Worm (Caenorhabditis elegans) whole organism, L1 larva: Measurements from ENCODE around the gene sra-2.
A peak's percentile ranks its signal among the peaks of the same experiment; 100 is the strongest.

Source experiments
- C16A3.4 ChIP-seq: fragments of 150-350 bp; optimal IDR thresholded peaks from 2 replicates; lab custom pipeline; 2014; ENCODE audit warnings: missing biosample characterization, missing genetic modification characterization
- C34B4.2 ChIP-seq: sonication (generic microtip); optimal IDR thresholded peaks from 2 replicates; lab custom pipeline; 2017; ENCODE audit warnings: mild to moderate bottlenecking, missing genetic modification characterization, missing compliant biosample characterization
- Y116A8C.19 ChIP-seq: sonication (generic microtip); optimal IDR thresholded peaks from 2 replicates; lab custom pipeline; 2016; ENCODE audit warnings: missing compliant biosample characterization, missing genetic modification characterization, borderline replicate concordance
- aha-1 ChIP-seq: fragments of 150-350 bp; optimal IDR thresholded peaks from 2 replicates; lab custom pipeline; 2014; ENCODE audit warnings: missing biosample characterization, missing genetic modification characterization
- aly-2 ChIP-seq: fragments of 150-350 bp; optimal IDR thresholded peaks from 2 replicates; lab custom pipeline; 2014; ENCODE audit warnings: missing biosample characterization, missing genetic modification characterization
- blmp-1 ChIP-seq: fragments of 150-350 bp; optimal IDR thresholded peaks from 2 replicates; lab custom pipeline; 2014; ENCODE audit warnings: missing biosample characterization, missing genetic modification characterization
- ceh-63 ChIP-seq: fragments of 200-800 bp; sonication (Bioruptor generic); optimal IDR thresholded peaks from 2 replicates; lab custom pipeline; 2018; ENCODE audit warnings: mild to moderate bottlenecking, missing genetic modification characterization, missing compliant biosample characterization
- ceh-8 ChIP-seq: fragments of 200-800 bp; sonication (Bioruptor generic); optimal IDR thresholded peaks from 2 replicates; lab custom pipeline; 2018; ENCODE audit warnings: mild to moderate bottlenecking, missing genetic modification characterization, moderate library complexity, missing compliant biosample characterization
- ceh-82 ChIP-seq, 3 experiments: fragments of 150-350 bp in 1 of 3; sonication (generic microtip) in 2 of 3; optimal IDR thresholded peaks; 2 replicates each; lab custom pipeline; 2014 to 2017; ENCODE audit warnings: missing biosample characterization in 3 of 3, missing genetic modification characterization in 3 of 3
- ceh-88 ChIP-seq: fragments of 200-800 bp; sonication (Bioruptor generic); IDR thresholded peaks from 2 replicates; pipeline ENCODE4 v1.3.6; 2022; ENCODE audit warnings: missing genetic modification characterization, missing compliant biosample characterization
- ceh-90 ChIP-seq: sonication (generic microtip); optimal IDR thresholded peaks from 2 replicates; lab custom pipeline; 2016; ENCODE audit warnings: missing genetic modification characterization, missing compliant biosample characterization
- dpl-1 ChIP-seq, 3 experiments: fragments of 150-350 bp in 2 of 3; sonication (generic microtip) in 1 of 3; optimal IDR thresholded peaks; 2 replicates each; lab custom pipeline; 2014 to 2017; ENCODE audit warnings: missing biosample characterization in 3 of 3, missing genetic modification characterization in 3 of 3, missing genetic modification reagents in 3 of 3
- dsc-1 ChIP-seq: sonication (generic microtip); optimal IDR thresholded peaks from 2 replicates; lab custom pipeline; 2016; ENCODE audit warnings: mild to moderate bottlenecking, missing genetic modification characterization, missing compliant biosample characterization
- efl-1 ChIP-seq, 4 experiments: fragments of 150-350 bp; optimal IDR thresholded peaks in 3 of 4; peaks in 1 of 4; 1 replicate in 1 of 4; 2 replicates in 3 of 4; lab custom pipeline; 2014; ENCODE audit warnings: missing biosample characterization in 2 of 4, missing genetic modification characterization in 2 of 4, missing genetic modification reagents in 2 of 4
- elt-2 ChIP-seq: sonication (generic microtip); optimal IDR thresholded peaks from 2 replicates; lab custom pipeline; 2016; ENCODE audit warnings: missing genetic modification characterization, mild to moderate bottlenecking, inconsistent platforms, missing compliant biosample characterization, missing genetic modification reagents
- elt-3 ChIP-seq, 6 experiments: fragments of 150-350 bp in 1 of 6; sonication (generic microtip); optimal IDR thresholded peaks; 2 replicates each; lab custom pipeline; 2017 to 2018; ENCODE audit warnings: missing biosample characterization in 6 of 6, missing genetic modification characterization in 6 of 6, inconsistent platforms in 1 of 6
- fkh-10 ChIP-seq: sonication (generic microtip); optimal IDR thresholded peaks from 2 replicates; lab custom pipeline; 2017; ENCODE audit warnings: missing biosample characterization, missing genetic modification reagents, missing genetic modification characterization
- fkh-8 ChIP-seq: sonication (generic microtip); optimal IDR thresholded peaks from 2 replicates; lab custom pipeline; 2016; ENCODE audit warnings: mild to moderate bottlenecking, missing genetic modification characterization, missing compliant biosample characterization
- grh-1 ChIP-seq: fragments of 200-800 bp; sonication (Bioruptor generic); IDR thresholded peaks from 2 replicates; pipeline ENCODE4 v1.3.6; 2022; ENCODE audit warnings: missing genetic modification reagents, missing genetic modification characterization, missing compliant biosample characterization
- hpl-2 ChIP-seq: fragments of 150-350 bp; optimal IDR thresholded peaks from 2 replicates; lab custom pipeline; 2014; ENCODE audit warnings: missing biosample characterization, missing genetic modification reagents, missing genetic modification characterization
- lin-14 ChIP-seq: fragments of 200-800 bp; sonication (Bioruptor generic); optimal IDR thresholded peaks from 2 replicates; lab custom pipeline; 2018; ENCODE audit warnings: mild to moderate bottlenecking, missing genetic modification characterization, moderate library complexity, missing compliant biosample characterization
- lin-35 ChIP-seq, 2 experiments: fragments of 150-350 bp; optimal IDR thresholded peaks; 2 replicates each; lab custom pipeline; 2014; ENCODE audit warnings: missing biosample characterization in 2 of 2, missing genetic modification characterization in 2 of 2, missing genetic modification reagents in 2 of 2
- lsy-2 ChIP-seq, 2 experiments: fragments of 150-350 bp; optimal IDR thresholded peaks; 2 replicates each; lab custom pipeline; 2014; ENCODE audit warnings: missing biosample characterization in 2 of 2, missing genetic modification characterization in 2 of 2
- mab-9 ChIP-seq: fragments of 200-800 bp; sonication (Bioruptor generic); IDR thresholded peaks from 2 replicates; pipeline ENCODE4 v1.3.6; 2022; ENCODE audit warnings: missing genetic modification reagents, missing genetic modification characterization, missing compliant biosample characterization
- mdl-1 ChIP-seq, 2 experiments: fragments of 150-350 bp; optimal IDR thresholded peaks; 2 replicates each; lab custom pipeline; 2014 to 2017; ENCODE audit warnings: missing biosample characterization in 2 of 2, missing genetic modification characterization in 2 of 2, inconsistent platforms in 1 of 2
- mep-1 ChIP-seq: fragments of 150-350 bp; optimal IDR thresholded peaks from 2 replicates; lab custom pipeline; 2014; ENCODE audit warnings: missing biosample characterization, missing genetic modification characterization
- nhr-11 ChIP-seq: fragments of 150-350 bp; optimal IDR thresholded peaks from 2 replicates; lab custom pipeline; 2014; ENCODE audit warnings: missing biosample characterization, missing genetic modification characterization
- nhr-20 ChIP-seq: sonication (generic microtip); optimal IDR thresholded peaks from 2 replicates; lab custom pipeline; 2016; ENCODE audit warnings: mild to moderate bottlenecking, missing genetic modification characterization, missing compliant biosample characterization
- nhr-28 ChIP-seq: fragments of 150-350 bp; optimal IDR thresholded peaks from 2 replicates; lab custom pipeline; 2014; ENCODE audit warnings: missing biosample characterization, missing genetic modification characterization
- nhr-71 ChIP-seq: sonication (generic microtip); optimal IDR thresholded peaks from 2 replicates; lab custom pipeline; 2016; ENCODE audit warnings: mild to moderate bottlenecking, missing genetic modification characterization, moderate library complexity, missing compliant biosample characterization
- nhr-76 ChIP-seq: sonication (generic microtip); optimal IDR thresholded peaks from 2 replicates; lab custom pipeline; 2017; ENCODE audit warnings: missing biosample characterization, missing genetic modification characterization
- nhr-77 ChIP-seq: fragments of 150-350 bp; optimal IDR thresholded peaks from 2 replicates; lab custom pipeline; 2014; ENCODE audit warnings: missing biosample characterization, missing genetic modification characterization
- nhr-84 ChIP-seq: sonication (generic microtip); optimal IDR thresholded peaks from 2 replicates; lab custom pipeline; 2017; ENCODE audit warnings: missing biosample characterization, missing genetic modification characterization
- nhr-85 ChIP-seq: sonication (generic microtip); peaks from one replicate; lab custom pipeline; 2016; ENCODE audit warnings: missing genetic modification characterization, inconsistent platforms, missing compliant biosample characterization
- snpc-4 ChIP-seq: fragments of 150-350 bp; optimal IDR thresholded peaks from 2 replicates; lab custom pipeline; 2014; ENCODE audit warnings: missing biosample characterization, missing genetic modification characterization
- snu-23 ChIP-seq: sonication (generic microtip); optimal IDR thresholded peaks from 2 replicates; lab custom pipeline; 2016; ENCODE audit warnings: missing genetic modification characterization, missing compliant biosample characterization
- sox-4 ChIP-seq: sonication (generic microtip); optimal IDR thresholded peaks from 2 replicates; lab custom pipeline; 2016; ENCODE audit warnings: missing genetic modification characterization, missing compliant biosample characterization
- sptf-1 ChIP-seq: fragments of 150-350 bp; optimal IDR thresholded peaks from 2 replicates; lab custom pipeline; 2014; ENCODE audit warnings: missing biosample characterization, missing genetic modification characterization
- tbx-2 ChIP-seq: sonication (generic microtip); optimal IDR thresholded peaks from 2 replicates; lab custom pipeline; 2016; ENCODE audit warnings: missing genetic modification characterization, missing compliant biosample characterization
- xbp-1 ChIP-seq: sonication (generic microtip); optimal IDR thresholded peaks from 2 replicates; lab custom pipeline; 2016; ENCODE audit warnings: missing genetic modification characterization, missing compliant biosample characterization
- ztf-11 ChIP-seq, 2 experiments: sonication (generic microtip); optimal IDR thresholded peaks; 2 replicates each; lab custom pipeline; 2016 to 2017; ENCODE audit warnings: missing genetic modification characterization in 2 of 2, missing biosample characterization in 1 of 2, missing compliant biosample characterization in 1 of 2

The sra-2 gene

ce11 chrII:9556582-9556981, 28.0 kb downstream of the sra-2 start (continued):
- TF ChIP-seq fkh-8: no peak

- TF ChIP-seq nhr-20 (tag; lab: Kevin White, UChicago): peak; percentile 5
- TF ChIP-seq dpl-1 (GFP tag; optimal IDR thresholded peaks at IDR 0.05; lab: Kevin White, UChicago): peak in 2 of 3 experiments; percentile 5 to 44
- TF ChIP-seq aly-2 (tag; lab: Kevin White, UChicago): no peak
- peak; percentile 12 to 57 for TF ChIP-seq lsy-2 (tag; optimal IDR thresholded peaks at IDR 0.05; lab: Kevin White, UChicago)
- peak; percentile 21 for TF ChIP-seq blmp-1 (tag; lab: Kevin White, UChicago)
- peak; percentile 26 for TF ChIP-seq snu-23 (GFP tag; lab: Kevin White, UChicago)
- TF ChIP-seq lin-35 (GFP tag; optimal IDR thresholded peaks at IDR 0.05; lab: Kevin White, UChicago): peak; percentile 26 to 37
- TF ChIP-seq ceh-82 (tag; optimal IDR thresholded peaks at IDR 0.05; lab: Kevin White, UChicago): peak in 1 of 3 experiments; percentile 0
- TF ChIP-seq nhr-84 (tag; lab: Kevin White, UChicago): no peak
- TF ChIP-seq fkh-10 (GFP tag; lab: Kevin White, UChicago): no peak
- TF ChIP-seq efl-1 (optimal IDR thresholded peaks at IDR 0.05; lab: Kevin White, UChicago): peak; percentile 31 to 43
- TF ChIP-seq efl-1 (GFP tag; optimal IDR thresholded peaks at IDR 0.05 in 1 of 2; lab: Kevin White, UChicago): peak; percentile 31 to 89
- TF ChIP-seq nhr-71 (tag; lab: Kevin White, UChicago): peak; percentile 3
Measured at ce11 chrII:9557437-9558150, 29.0 kb downstream of the sra-2 start, which contains the start of gene zfp-2. zfp-2 (plus strand) TSS chrII:9557650.

ce11 chrII:9558906-9559305, 30.3 kb downstream of the sra-2 start:
- TF ChIP-seq ceh-90 (tag; lab: Kevin White, UChicago): no peak
- TF ChIP-seq elt-2 (tag; lab: Kevin White, UChicago): no peak

- TF ChIP-seq C16A3.4 (tag; lab: Kevin White, UChicago): no peak
- TF ChIP-seq lin-14 (GFP tag; lab: Kevin White, UChicago): no peak
- no peak for TF ChIP-seq dsc-1 (tag; lab: Kevin White, UChicago)
- TF ChIP-seq efl-1 (optimal IDR thresholded peaks at IDR 0.05; lab: Kevin White, UChicago): no peak
- peak in 1 of 2 experiments; percentile 55 for TF ChIP-seq efl-1 (GFP tag; optimal IDR thresholded peaks at IDR 0.05 in 1 of 2; lab: Kevin White, UChicago)
- TF ChIP-seq, all 84 proteins: peak for 1
Measured at ce11 chrII:9559929-9560328, 31.3 kb downstream of the sra-2 start, which contains the start of gene F35H8.4. F35H8.4 (minus strand) TSS chrII:9560029.

- peak; percentile 73 for TF ChIP-seq grh-1
- no peak for TF ChIP-seq ceh-63 (GFP tag; lab: Kevin White, UChicago)
- no peak for TF ChIP-seq hpl-2 (GFP tag; lab: Kevin White, UChicago)
- no peak for TF ChIP-seq ceh-88 (GFP tag; lab: Robert Waterston, UW)
- no peak for TF ChIP-seq ceh-8 (GFP tag; lab: Kevin White, UChicago)
- no peak for TF ChIP-seq aha-1 (tag; lab: Kevin White, UChicago)
- TF ChIP-seq mep-1 (tag; lab: Kevin White, UChicago): peak; percentile 47
- no peak for TF ChIP-seq snpc-4 (tag; lab: Kevin White, UChicago)
- no peak for TF ChIP-seq sox-4
- no peak for TF ChIP-seq sptf-1 (tag; lab: Kevin White, UChicago)
- TF ChIP-seq mdl-1 (tag; optimal IDR thresholded peaks at IDR 0.05; lab: Kevin White, UChicago): no peak
- peak; percentile 72 for TF ChIP-seq lin-14 (GFP tag; lab: Kevin White, UChicago)
- no peak for TF ChIP-seq C34B4.2 (tag; lab: Kevin White, UChicago)
- no peak for TF ChIP-seq ceh-82 (tag; optimal IDR thresholded peaks at IDR 0.05; lab: Kevin White, UChicago)
- TF ChIP-seq lsy-2 (tag; optimal IDR thresholded peaks at IDR 0.05; lab: Kevin White, UChicago): peak; percentile 22 to 36
- TF ChIP-seq xbp-1 (tag; lab: Kevin White, UChicago): no peak
- TF ChIP-seq nhr-20 (tag; lab: Kevin White, UChicago): peak; percentile 69
- TF ChIP-seq nhr-71 (tag; lab: Kevin White, UChicago): peak; percentile 47
- no peak for TF ChIP-seq Y116A8C.19
- peak; percentile 94 for TF ChIP-seq nhr-85 (tag; lab: Kevin White, UChicago)
- no peak for TF ChIP-seq nhr-77
- no peak for TF ChIP-seq ztf-11 (tag; optimal IDR thresholded peaks at IDR 0.05; lab: Kevin White, UChicago)
- no peak for TF ChIP-seq mab-9 (GFP tag; lab: Robert Waterston, UW)
- TF ChIP-seq tbx-2 (tag; lab: Kevin White, UChicago): peak; percentile 12
- no peak for TF ChIP-seq nhr-76 (tag; lab: Kevin White, UChicago)
- no peak for TF ChIP-seq nhr-11
- no peak for TF ChIP-seq efl-1 (optimal IDR thresholded peaks at IDR 0.05; lab: Kevin White, UChicago)
- peak in 1 of 2 experiments; percentile 56 for TF ChIP-seq efl-1 (GFP tag; optimal IDR thresholded peaks at IDR 0.05 in 1 of 2; lab: Kevin White, UChicago)
- no peak for TF ChIP-seq aly-2 (tag; lab: Kevin White, UChicago)
- peak in 2 of 6 experiments; percentile 9 to 34 for TF ChIP-seq elt-3 (tag; optimal IDR thresholded peaks at IDR 0.05; lab: Kevin White, UChicago)
- no peak for TF ChIP-seq nhr-28 (tag; lab: Kevin White, UChicago)
- TF ChIP-seq dpl-1 (GFP tag; optimal IDR thresholded peaks at IDR 0.05; lab: Kevin White, UChicago): no peak
Measured at ce11 chrII:9560895-9561294, 32.3 kb downstream of the sra-2 start.
